Worm (Caenorhabditis elegans): ENCODE data around the gene C05D12.1.

C05D12.1 gene

DNA sequence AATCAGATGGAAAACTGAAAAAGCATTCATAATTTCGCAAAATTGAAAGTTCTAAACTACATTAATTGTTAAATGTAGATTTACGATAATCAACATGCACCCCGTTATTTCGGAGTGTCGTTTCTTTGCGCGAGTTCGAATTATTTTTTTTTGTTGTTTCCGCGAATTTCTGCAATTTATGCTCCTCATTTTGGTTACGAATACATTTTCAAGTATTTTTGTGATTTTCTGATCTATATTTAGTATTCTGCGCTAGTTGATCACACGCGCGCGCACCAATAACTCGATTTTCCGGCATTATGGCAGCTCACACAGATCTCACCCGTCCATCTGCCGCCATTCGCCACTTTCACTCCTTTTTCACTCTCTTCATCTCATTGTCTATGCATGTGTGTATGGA lies 24.7 kb upstream of the C05D12.1 start, which contains the start of gene VW02B12L.2 (continued):
- no peak for TF ChIP-seq xnd-1 (tag; optimal IDR thresholded peaks at IDR 0.05)
- peak; percentile 26 for TF ChIP-seq F33H1.4 (GFP tag; IDR thresholded peaks at IDR 0.05)
- TF ChIP-seq lin-35 (GFP tag; optimal IDR thresholded peaks at IDR 0.05) = peak in 1 of 3 experiments; percentile 36
- TF ChIP-seq snpc-3.4 (tag; optimal IDR thresholded peaks at IDR 0.05) = no peak
- peak; percentile 80 for TF ChIP-seq madf-6 (GFP tag; IDR thresholded peaks at IDR 0.05)

ce11 chrII:11438417-11438816 lies 22.8 kb upstream of the C05D12.1 start, which contains the start of gene vha-6:
Gene vha-6 (minus strand): TSS chrII:11438452.
- TF ChIP-seq nhr-179 (tag; optimal IDR thresholded peaks at IDR 0.05) = no peak
- TF ChIP-seq B0035.1 (tag; optimal IDR thresholded peaks at IDR 0.05) = no peak
- peak; percentile 96 for TF ChIP-seq nhr-80 (tag; optimal IDR thresholded peaks at IDR 0.05)
- no peak for TF ChIP-seq snpc-1.3 (tag; optimal IDR thresholded peaks at IDR 0.05; ENCODE audit: insufficient read depth)
- TF ChIP-seq mxl-1 (tag; optimal IDR thresholded peaks at IDR 0.05) = no peak
- TF ChIP-seq lir-1 (GFP tag; conservative IDR thresholded peaks at IDR 0.05) = no peak

DNA sequence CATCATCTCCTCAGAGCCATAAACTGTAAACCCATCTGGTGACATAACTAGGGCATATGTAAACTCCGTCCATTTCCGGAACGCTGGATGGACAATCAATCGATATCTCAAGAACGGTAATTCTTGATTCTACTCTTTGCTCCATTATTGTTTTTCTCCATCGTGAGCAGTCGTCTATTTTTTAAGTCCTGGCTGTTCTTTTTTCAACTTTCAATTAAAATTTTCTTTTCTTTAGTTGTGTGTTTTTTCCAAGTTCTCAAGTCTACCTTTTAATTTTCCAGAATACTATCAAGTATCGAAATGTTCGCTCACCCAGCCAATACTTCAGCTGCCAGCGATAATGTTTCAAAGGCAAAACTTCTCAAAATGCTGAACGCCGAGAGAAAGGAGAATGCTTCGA lies 18.4 kb upstream of the C05D12.1 start, which contains the start of gene C05D12.5:
Gene C05D12.5 (plus strand): TSS at position 301 of the 400 bp plus-strand sequence.
- no peak for TF ChIP-seq sdz-38 (tag; optimal IDR thresholded peaks at IDR 0.05)

DNA sequence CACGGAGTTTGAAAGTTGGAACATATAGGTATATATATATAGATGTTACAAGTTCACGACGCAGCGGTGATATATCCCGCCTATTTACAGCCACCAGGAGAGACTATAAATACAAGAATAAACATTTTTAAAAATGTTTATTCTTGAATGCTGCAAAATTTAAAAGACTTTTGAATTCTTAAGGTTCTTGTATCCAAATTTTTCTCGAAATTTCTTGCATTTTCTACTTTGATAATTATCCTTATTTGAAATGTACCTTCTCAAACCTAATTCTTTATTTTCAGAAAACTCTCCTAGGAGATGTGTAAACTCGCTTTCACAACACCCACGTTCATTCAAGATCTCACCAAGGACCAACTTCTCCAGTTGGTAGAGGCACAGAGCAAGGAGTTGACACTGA lies 16.0 kb upstream of the C05D12.1 start, which contains the start of gene C05D12.4:
Gene C05D12.4 (plus strand): TSS at position 301 of the 400 bp plus-strand sequence.
- TF ChIP-seq ztf-22 (GFP tag; optimal IDR thresholded peaks at IDR 0.05) (no peak), hlh-12 (tag; optimal IDR thresholded peaks at IDR 0.05) (no peak), ztf-18 (tag; optimal IDR thresholded peaks at IDR 0.05) (no peak), egl-44 (GFP tag; IDR thresholded peaks at IDR 0.05) (no peak), nhr-27 (tag; optimal IDR thresholded peaks at IDR 0.05) (no peak), repo-1 (tag; optimal IDR thresholded peaks at IDR 0.05) (no peak), rcor-1 (GFP tag; IDR thresholded peaks at IDR 0.05) (no peak), lsy-27 (tag; optimal IDR thresholded peaks at IDR 0.05; ENCODE audit: borderline replicate concordance, insufficient read depth) (no peak), nfya-1 (tag; optimal IDR thresholded peaks at IDR 0.05; ENCODE audit: borderline replicate concordance, insufficient read depth) (no peak), ama-1 (optimal IDR thresholded peaks at IDR 0.05) (no peak), ama-1 (GFP tag; optimal IDR thresholded peaks at IDR 0.05) (no peak), mel-28 (tag; optimal IDR thresholded peaks at IDR 0.05; ENCODE audit: borderline replicate concordance) (no peak), nhr-179 (tag; optimal IDR thresholded peaks at IDR 0.05) (no peak)

- TF ChIP-seq hrde-1 (tag; optimal IDR thresholded peaks at IDR 0.05; ENCODE audit: borderline replicate concordance) = no peak
- TF ChIP-seq nhr-80 (tag; optimal IDR thresholded peaks at IDR 0.05) = peak; percentile 48
Observed at ce11 chrII:11428599-11428998, 13.0 kb upstream of the C05D12.1 start.

ce11 chrII:11427322-11427721 lies 11.8 kb upstream of the C05D12.1 start:
- TF ChIP-seq C06A6.2 (GFP tag; conservative IDR thresholded peaks at IDR 0.05) = no peak
- TF ChIP-seq ets-4 (GFP tag; optimal IDR thresholded peaks at IDR 0.05) = peak; percentile 47
- no peak for TF ChIP-seq tbx-9 (tag; optimal IDR thresholded peaks at IDR 0.05; ENCODE audit: borderline replicate concordance)
- TF ChIP-seq nhr-80 (tag; optimal IDR thresholded peaks at IDR 0.05) = peak; percentile 91
- no peak for TF ChIP-seq attf-6 (GFP tag; IDR thresholded peaks at IDR 0.05)
- no peak for TF ChIP-seq rpc-1 (optimal IDR thresholded peaks at IDR 0.05)
- no peak for TF ChIP-seq rpc-1 (tag; optimal IDR thresholded peaks at IDR 0.05)
- no peak for TF ChIP-seq somi-1 (GFP tag; optimal IDR thresholded peaks at IDR 0.05)
- 0 out of 2 replicates have a peak, but pooled peaks have one; percentile 41 for TF ChIP-seq dox-1 (GFP tag; IDR thresholded peaks at IDR 0.05)
- no peak for TF ChIP-seq rec-8 (tag; optimal IDR thresholded peaks at IDR 0.05)
- TF ChIP-seq ceh-79 (tag; optimal IDR thresholded peaks at IDR 0.05) = no peak
- TF ChIP-seq atf-7 (tag; optimal IDR thresholded peaks at IDR 0.05) = peak; percentile 27
- no peak for TF ChIP-seq hlh-12 (tag; optimal IDR thresholded peaks at IDR 0.05)
- TF ChIP-seq unc-62 (GFP tag; optimal IDR thresholded peaks at IDR 0.05) = no peak
- no peak for TF ChIP-seq F57A8.1 (GFP tag; optimal IDR thresholded peaks at IDR 0.05)
- TF ChIP-seq attf-5 (GFP tag; optimal IDR thresholded peaks at IDR 0.05) = no peak
- TF ChIP-seq let-607 (tag; optimal IDR thresholded peaks at IDR 0.05) = peak in 1 of 2 experiments; percentile 15
